Worm (Caenorhabditis elegans) whole organism, young adult: ENCODE data around the gene syp-1.

Source experiments
- B0019.2 ChIP-seq: fragments of 200-800 bp; sonication (Bioruptor generic); conservative IDR thresholded peaks from 2 replicates; pipeline ENCODE4 v1.3.6; 2022; ENCODE audit warnings: missing genetic modification reagents, missing genetic modification characterization, missing compliant biosample characterization
- B0035.1 ChIP-seq: sonication (generic microtip); optimal IDR thresholded peaks from 2 replicates; lab custom pipeline; 2016; ENCODE audit warnings: missing genetic modification characterization, mild to moderate bottlenecking, missing compliant biosample characterization, missing genotype, missing genetic modification reagents
- B0336.3 ChIP-seq: fragments of 200-800 bp; sonication (Bioruptor generic); IDR thresholded peaks from 2 replicates; pipeline ENCODE4 v1.3.6; 2022; ENCODE audit warnings: missing genetic modification characterization, missing compliant biosample characterization
- C06A6.2 ChIP-seq: fragments of 200-800 bp; sonication (Bioruptor generic); conservative IDR thresholded peaks from 2 replicates; pipeline ENCODE4 v1.3.6; 2022; ENCODE audit warnings: missing genetic modification characterization, missing compliant biosample characterization
- F39B2.1 ChIP-seq: fragments of 200-800 bp; sonication (Bioruptor generic); IDR thresholded peaks from 2 replicates; pipeline ENCODE4 v1.3.6; 2022; ENCODE audit warnings: missing genetic modification reagents, missing genetic modification characterization, missing compliant biosample characterization
- F49E8.2 ChIP-seq: sonication (generic microtip); optimal IDR thresholded peaks from 3 replicates; lab custom pipeline; 2017; ENCODE audit warnings: missing genetic modification characterization, mild to moderate bottlenecking, missing compliant biosample characterization, antibody characterized with exemption, moderate library complexity; ENCODE audit not compliant: insufficient read depth
- K11D2.4 ChIP-seq: fragments of 200-800 bp; sonication (Bioruptor generic); IDR thresholded peaks from 2 replicates; pipeline ENCODE4 v1.3.6; 2022; ENCODE audit warnings: missing genetic modification reagents, missing genetic modification characterization, missing compliant biosample characterization
- T07F8.4 ChIP-seq: sonication (generic microtip); optimal IDR thresholded peaks from 2 replicates; lab custom pipeline; 2016; ENCODE audit warnings: mild to moderate bottlenecking, missing genetic modification characterization, moderate library complexity, missing compliant biosample characterization
- Y53G8AR.9 ChIP-seq: fragments of 200-800 bp; sonication (Bioruptor generic); conservative IDR thresholded peaks from 2 replicates; pipeline ENCODE4 v1.3.6; 2022; ENCODE audit warnings: missing genetic modification reagents, missing genetic modification characterization, missing compliant biosample characterization
- Y56A3A.18 ChIP-seq: fragments of 200-800 bp; sonication (Bioruptor generic); IDR thresholded peaks from 2 replicates; pipeline ENCODE4 v1.3.6; 2022; ENCODE audit warnings: missing genetic modification reagents, missing genetic modification characterization, missing compliant biosample characterization
- ZK185.1 ChIP-seq: sonication (generic microtip); optimal IDR thresholded peaks from 2 replicates; lab custom pipeline; 2016; ENCODE audit warnings: mild to moderate bottlenecking, missing genetic modification characterization, missing compliant biosample characterization; ENCODE audit not compliant: poor library complexity, severe bottlenecking
- akir-1 ChIP-seq: fragments of 200-800 bp; sonication (Bioruptor generic); optimal IDR thresholded peaks from 2 replicates; lab custom pipeline; 2018; ENCODE audit warnings: mild to moderate bottlenecking, missing genetic modification characterization, moderate library complexity, missing compliant biosample characterization
- bed-2 ChIP-seq: fragments of 200-800 bp; sonication (Bioruptor generic); IDR thresholded peaks from 2 replicates; pipeline ENCODE4 v1.3.6; 2022; ENCODE audit warnings: missing genetic modification reagents, missing genetic modification characterization, missing compliant biosample characterization
- cebp-2 ChIP-seq: fragments of 200-800 bp; sonication (Bioruptor generic); IDR thresholded peaks from 2 replicates; pipeline ENCODE4 v1.3.6; 2022; ENCODE audit warnings: missing genetic modification characterization, missing compliant biosample characterization
- ceh-27 ChIP-seq: fragments of 200-800 bp; sonication (Bioruptor generic); optimal IDR thresholded peaks from 2 replicates; lab custom pipeline; 2018; ENCODE audit warnings: mild to moderate bottlenecking, missing genetic modification characterization, moderate library complexity, missing compliant biosample characterization
- die-1 ChIP-seq: sonication (generic microtip); optimal IDR thresholded peaks from 2 replicates; lab custom pipeline; 2016; ENCODE audit warnings: missing genotype, mild to moderate bottlenecking, missing genetic modification characterization, missing compliant biosample characterization
- dpff-1 ChIP-seq: sonication (generic microtip); optimal IDR thresholded peaks from 2 replicates; lab custom pipeline; 2017; ENCODE audit warnings: mild to moderate bottlenecking, missing genetic modification characterization, missing compliant biosample characterization
- dpl-1 ChIP-seq: fragments of 150-350 bp; optimal IDR thresholded peaks from 2 replicates; lab custom pipeline; 2014; ENCODE audit warnings: missing biosample characterization, missing genetic modification reagents, missing genetic modification characterization
- gei-17 ChIP-seq: fragments of 200-800 bp; sonication (Bioruptor generic); optimal IDR thresholded peaks from 2 replicates; lab custom pipeline; 2018; ENCODE audit warnings: mild to moderate bottlenecking, missing genetic modification characterization, missing compliant biosample characterization
- him-1 ChIP-seq: sonication (generic microtip); optimal IDR thresholded peaks from 2 replicates; lab custom pipeline; 2016; ENCODE audit warnings: missing genotype, missing genetic modification reagents, missing genetic modification characterization, missing compliant biosample characterization
- hmg-20 ChIP-seq: fragments of 200-800 bp; sonication (Bioruptor generic); IDR thresholded peaks from 2 replicates; pipeline ENCODE4 v1.3.6; 2022; ENCODE audit warnings: missing genetic modification reagents, missing genetic modification characterization, missing compliant biosample characterization
- lin-26 ChIP-seq: fragments of 200-800 bp; sonication (Bioruptor generic); IDR thresholded peaks from 2 replicates; pipeline ENCODE4 v1.3.6; 2022; ENCODE audit warnings: missing genetic modification reagents, missing genetic modification characterization, missing compliant biosample characterization
- lin-40 ChIP-seq: sonication (generic microtip); optimal IDR thresholded peaks from 2 replicates; lab custom pipeline; 2016; ENCODE audit warnings: missing genetic modification characterization, mild to moderate bottlenecking, missing compliant biosample characterization, missing genotype, missing genetic modification reagents
- lsl-1 ChIP-seq: fragments of 200-800 bp; sonication (Bioruptor generic); optimal IDR thresholded peaks from 2 replicates; lab custom pipeline; 2018; ENCODE audit warnings: mild to moderate bottlenecking, missing genetic modification characterization, moderate library complexity, missing compliant biosample characterization
- madf-10 ChIP-seq: sonication (generic microtip); optimal IDR thresholded peaks from 2 replicates; lab custom pipeline; 2016; ENCODE audit warnings: mild to moderate bottlenecking, missing genetic modification characterization, missing compliant biosample characterization
- madf-3 ChIP-seq: fragments of 200-800 bp; sonication (Bioruptor generic); IDR thresholded peaks from 2 replicates; pipeline ENCODE4 v1.3.6; 2022; ENCODE audit warnings: missing genetic modification reagents, missing genetic modification characterization, missing compliant biosample characterization
- mxl-1 ChIP-seq: sonication (generic microtip); optimal IDR thresholded peaks from 2 replicates; lab custom pipeline; 2016; ENCODE audit warnings: missing genetic modification characterization, missing compliant biosample characterization
- nhr-120 ChIP-seq: fragments of 200-800 bp; sonication (Bioruptor generic); IDR thresholded peaks from 2 replicates; pipeline ENCODE4 v1.3.6; 2022; ENCODE audit warnings: missing genetic modification characterization, missing compliant biosample characterization
- nhr-179 ChIP-seq: sonication (generic microtip); optimal IDR thresholded peaks from 2 replicates; lab custom pipeline; 2016; ENCODE audit warnings: mild to moderate bottlenecking, missing genetic modification characterization, missing compliant biosample characterization
- pha-4 ChIP-seq: fragments of 150-350 bp; sonication (generic microtip); optimal IDR thresholded peaks from 2 replicates; lab custom pipeline; 2014; ENCODE audit warnings: missing biosample characterization, missing genetic modification reagents, missing genetic modification characterization
- rcor-1 ChIP-seq: fragments of 200-800 bp; sonication (Bioruptor generic); IDR thresholded peaks from 2 replicates; pipeline ENCODE4 v1.3.6; 2022; ENCODE audit warnings: missing genetic modification reagents, missing genetic modification characterization, missing compliant biosample characterization
- repo-1 ChIP-seq: sonication (generic microtip); optimal IDR thresholded peaks from 2 replicates; lab custom pipeline; 2017; ENCODE audit warnings: mild to moderate bottlenecking, missing genetic modification characterization, missing compliant biosample characterization
- somi-1 ChIP-seq: fragments of 200-800 bp; sonication (Bioruptor generic); optimal IDR thresholded peaks from 2 replicates; lab custom pipeline; 2018; ENCODE audit warnings: mild to moderate bottlenecking, missing genetic modification characterization, missing compliant biosample characterization
- sptf-2 ChIP-seq: fragments of 200-800 bp; sonication (Bioruptor generic); optimal IDR thresholded peaks from 2 replicates; lab custom pipeline; 2018; ENCODE audit warnings: mild to moderate bottlenecking, missing genetic modification characterization, missing compliant biosample characterization
- tbx-9 ChIP-seq: sonication (generic microtip); optimal IDR thresholded peaks from 2 replicates; lab custom pipeline; 2016; ENCODE audit warnings: borderline replicate concordance, missing genetic modification characterization, inconsistent platforms, missing compliant biosample characterization
- unc-62 ChIP-seq: fragments of 150-350 bp; optimal IDR thresholded peaks from 2 replicates; lab custom pipeline; 2014; ENCODE audit warnings: missing biosample characterization, missing genetic modification reagents, missing genetic modification characterization
- zim-3 ChIP-seq: sonication (generic microtip); optimal IDR thresholded peaks from 2 replicates; lab custom pipeline; 2017; ENCODE audit warnings: mild to moderate bottlenecking, missing genetic modification characterization, moderate library complexity, missing compliant biosample characterization
- ztf-25 ChIP-seq: fragments of 200-800 bp; sonication (Bioruptor generic); IDR thresholded peaks from 2 replicates; pipeline ENCODE4 v1.3.6; 2022; ENCODE audit warnings: missing genetic modification reagents, missing genetic modification characterization, missing compliant biosample characterization
- ztf-3 ChIP-seq: fragments of 200-800 bp; sonication (Bioruptor generic); optimal IDR thresholded peaks from 2 replicates; lab custom pipeline; 2018; ENCODE audit warnings: mild to moderate bottlenecking, missing genetic modification characterization, missing compliant biosample characterization

Gene syp-1

ce11 chrV:16420696-16421095, 16.6 kb downstream of the syp-1 start, which contains the start of gene srw-48:
Gene srw-48, plus strand, starts transcription at chrV:16420996.
- TF ChIP-seq C06A6.2 = no peak
- no peak for TF ChIP-seq repo-1 (tag; lab: Kevin White, UChicago)
- TF ChIP-seq unc-62 (GFP tag; lab: Kevin White, UChicago) = no peak
- TF ChIP-seq F39B2.1 (GFP tag; lab: Robert Waterston, UW) = no peak
- no peak for TF ChIP-seq dpl-1 (GFP tag; lab: Kevin White, UChicago)
- no peak for TF ChIP-seq nhr-179
- no peak for TF ChIP-seq somi-1
- no peak for TF ChIP-seq madf-3 (GFP tag; lab: Robert Waterston, UW)
- no peak for TF ChIP-seq nhr-120
- no peak for TF ChIP-seq zim-3 (tag; lab: Kevin White, UChicago)
- no peak for TF ChIP-seq hmg-20
- no peak for TF ChIP-seq ztf-3 (GFP tag; lab: Kevin White, UChicago)
- no peak for TF ChIP-seq tbx-9 (tag; lab: Kevin White, UChicago)
- TF ChIP-seq B0035.1 (tag; lab: Kevin White, UChicago) = no peak
- no peak for TF ChIP-seq dpff-1
- no peak for TF ChIP-seq B0019.2 (GFP tag; lab: Robert Waterston, UW)

- TF ChIP-seq Y56A3A.18 (GFP tag; lab: Robert Waterston, UW) (no peak), T07F8.4 (tag; lab: Kevin White, UChicago) (no peak), akir-1 (GFP tag; lab: Kevin White, UChicago) (no peak), him-1 (tag; lab: Kevin White, UChicago) (no peak), lin-40 (tag; lab: Kevin White, UChicago) (no peak), B0336.3 (GFP tag; lab: Robert Waterston, UW) (no peak), sptf-2 (GFP tag; lab: Kevin White, UChicago) (no peak), cebp-2 (no peak), zim-3 (tag; lab: Kevin White, UChicago) (no peak), madf-3 (GFP tag; lab: Robert Waterston, UW) (no peak), pha-4 (tag; lab: Kevin White, UChicago) (no peak), gei-17 (GFP tag; lab: Kevin White, UChicago) (no peak), lin-26 (GFP tag; lab: Robert Waterston, UW) (no peak)
These were observed 20.4 kb downstream of the syp-1 start, which contains the start of gene srw-29 for ce11 chrV:16424428-16424827. Gene srw-29, minus strand, starts transcription at chrV:16424528.

- TF ChIP-seq bed-2 (GFP tag; lab: Robert Waterston, UW) (no peak), ZK185.1 (tag; lab: Kevin White, UChicago) (no peak), ceh-27 (GFP tag; lab: Kevin White, UChicago) (no peak), madf-10 (no peak), die-1 (no peak), rcor-1 (GFP tag; lab: Robert Waterston, UW) (no peak), ztf-25 (GFP tag; lab: Robert Waterston, UW) (no peak), Y53G8AR.9 (GFP tag; lab: Robert Waterston, UW) (no peak), lsl-1 (no peak), K11D2.4 (no peak), mxl-1 (tag; lab: Kevin White, UChicago) (no peak), repo-1 (tag; lab: Kevin White, UChicago) (no peak), F49E8.2 (tag; lab: Kevin White, UChicago) (no peak)
- TF ChIP-seq, all 124 proteins: peak for 0
These were observed 25.4 kb downstream of the syp-1 start, which contains the start of gene F26D2.10 for ce11 chrV:16429503-16429902. Gene F26D2.10, minus strand, starts transcription at chrV:16429603.
